Fruit fly (Drosophila melanogaster) whole organism, prepupa: ENCODE results near the gene OdsH.

Experiments
- CG10631 ChIP-seq: fragments of 200-800 bp; sonication (Bioruptor generic); optimal IDR thresholded peaks from 2 replicates; lab custom pipeline; 2016; ENCODE audit warnings: missing biosample characterization, missing genetic modification characterization
- CG10669 ChIP-seq: fragments of 200-800 bp; sonication (Bioruptor generic); optimal IDR thresholded peaks from 3 replicates; lab custom pipeline; 2018; ENCODE audit warnings: missing biosample characterization, mild to moderate bottlenecking, missing genetic modification characterization, moderate library complexity
- CG11902 ChIP-seq: fragments of 200-800 bp; sonication (Bioruptor generic); optimal IDR thresholded peaks from 3 replicates; lab custom pipeline; 2016; ENCODE audit warnings: missing biosample characterization, missing genetic modification characterization
- CG15336 ChIP-seq: fragments of 200-800 bp; sonication (Bioruptor generic); IDR thresholded peaks from 2 replicates; pipeline ENCODE4 v1.3.6; 2022; ENCODE audit warnings: missing biosample characterization, missing genetic modification characterization
- CG1621 ChIP-seq: fragments of 200-800 bp; sonication (Bioruptor generic); optimal IDR thresholded peaks from 3 replicates; lab custom pipeline; 2018; ENCODE audit warnings: missing biosample characterization, mild to moderate bottlenecking, missing genetic modification characterization
- CG3032 ChIP-seq: fragments of 200-800 bp; optimal IDR thresholded peaks from 2 replicates; lab custom pipeline; 2019; ENCODE audit warnings: missing biosample characterization, mild to moderate bottlenecking, missing genetic modification characterization, moderate library complexity
- CG31627 ChIP-seq: fragments of 200-800 bp; sonication (Bioruptor generic); optimal IDR thresholded peaks from 3 replicates; lab custom pipeline; 2016; ENCODE audit warnings: missing biosample characterization, missing genetic modification characterization
- CG32006 ChIP-seq: fragments of 200-800 bp; sonication (Bioruptor generic); optimal IDR thresholded peaks from 3 replicates; lab custom pipeline; 2017; ENCODE audit warnings: missing biosample characterization, mild to moderate bottlenecking, missing genetic modification characterization
- CG34406 ChIP-seq: fragments of 200-800 bp; sonication (Bioruptor generic); optimal IDR thresholded peaks from 3 replicates; lab custom pipeline; 2016; ENCODE audit warnings: missing biosample characterization, missing genetic modification characterization
- CG3919 ChIP-seq: fragments of 200-800 bp; sonication (Bioruptor generic); optimal IDR thresholded peaks from 3 replicates; lab custom pipeline; 2016; ENCODE audit warnings: missing biosample characterization, missing genetic modification characterization
- CG6163 ChIP-seq: fragments of 200-800 bp; sonication (Bioruptor generic); IDR thresholded peaks from 3 replicates; pipeline ENCODE4 v1.3.6; 2022; ENCODE audit warnings: missing biosample characterization, missing genetic modification characterization
- CG6792 ChIP-seq: fragments of 200-800 bp; sonication (Bioruptor generic); optimal IDR thresholded peaks from 3 replicates; lab custom pipeline; 2016; ENCODE audit warnings: missing biosample characterization, missing genetic modification characterization
- CG6808 ChIP-seq: fragments of 200-800 bp; sonication (Bioruptor generic); optimal IDR thresholded peaks from 3 replicates; lab custom pipeline; 2017; ENCODE audit warnings: missing biosample characterization, missing genetic modification characterization, mild to moderate bottlenecking, moderate library complexity, missing genetic modification reagents
- CG6854 ChIP-seq: fragments of 200-800 bp; sonication (Bioruptor generic); optimal IDR thresholded peaks from 2 replicates; lab custom pipeline; 2017; ENCODE audit warnings: missing biosample characterization, mild to moderate bottlenecking, missing genetic modification characterization
- CG7368 ChIP-seq: fragments of 200-800 bp; sonication (Bioruptor generic); optimal IDR thresholded peaks from 3 replicates; lab custom pipeline; 2016; ENCODE audit warnings: missing biosample characterization, missing genetic modification characterization
- CG8119 ChIP-seq: fragments of 200-800 bp; sonication (Bioruptor generic); IDR thresholded peaks from 3 replicates; pipeline ENCODE4 v1.3.6; 2022; ENCODE audit warnings: missing biosample characterization, missing genetic modification characterization
- CG8319 ChIP-seq: fragments of 200-800 bp; sonication (Bioruptor generic); optimal IDR thresholded peaks from 3 replicates; lab custom pipeline; 2016; ENCODE audit warnings: missing biosample characterization, missing genetic modification characterization
- CG9139 ChIP-seq: fragments of 200-800 bp; sonication (Bioruptor generic); optimal IDR thresholded peaks from 3 replicates; lab custom pipeline; 2017; ENCODE audit warnings: missing biosample characterization, mild to moderate bottlenecking, missing genetic modification characterization
- Eip75B ChIP-seq: fragments of 200-800 bp; sonication (Bioruptor generic); optimal IDR thresholded peaks from 3 replicates; lab custom pipeline; 2016; ENCODE audit warnings: missing biosample characterization, missing genetic modification characterization
- Ets21C ChIP-seq: fragments of 200-800 bp; sonication (Bioruptor generic); optimal IDR thresholded peaks from 3 replicates; lab custom pipeline; 2016; ENCODE audit warnings: missing biosample characterization, missing genetic modification characterization
- Ets96B ChIP-seq: fragments of 200-800 bp; optimal IDR thresholded peaks from 2 replicates; lab custom pipeline; 2019; ENCODE audit warnings: missing biosample characterization, mild to moderate bottlenecking, missing genetic modification characterization, moderate library complexity
- Gug ChIP-seq: fragments of 200-800 bp; sonication (Bioruptor generic); IDR thresholded peaks from 2 replicates; pipeline ENCODE4 v1.3.6; 2022; ENCODE audit warnings: missing biosample characterization, missing genetic modification characterization
- Hr38 ChIP-seq: sonication (Bioruptor generic); optimal IDR thresholded peaks from 2 replicates; lab custom pipeline; 2016; ENCODE audit warnings: missing biosample characterization, missing genetic modification characterization
- Hr4 ChIP-seq: fragments of 200-800 bp; sonication (Bioruptor generic); optimal IDR thresholded peaks from 3 replicates; lab custom pipeline; 2016; ENCODE audit warnings: missing biosample characterization, missing genetic modification characterization
- Lpt ChIP-seq: fragments of 200-800 bp; sonication (Bioruptor generic); optimal IDR thresholded peaks from 3 replicates; lab custom pipeline; 2016; ENCODE audit warnings: missing biosample characterization, missing genetic modification characterization
- Met ChIP-seq: fragments of 200-800 bp; sonication (Bioruptor generic); optimal IDR thresholded peaks from 3 replicates; lab custom pipeline; 2016; ENCODE audit warnings: missing biosample characterization, missing genetic modification characterization
- OdsH ChIP-seq: fragments of 200-800 bp; sonication (Bioruptor generic); optimal IDR thresholded peaks from 3 replicates; lab custom pipeline; 2016; ENCODE audit warnings: missing biosample characterization, missing genetic modification characterization
- Sox102F ChIP-seq: fragments of 200-800 bp; sonication (Bioruptor generic); optimal IDR thresholded peaks from 2 replicates; lab custom pipeline; 2016; ENCODE audit warnings: missing biosample characterization, mild to moderate bottlenecking, missing genetic modification characterization
- Sox14 ChIP-seq: fragments of 200-800 bp; sonication (Bioruptor generic); optimal IDR thresholded peaks from 3 replicates; lab custom pipeline; 2016; ENCODE audit warnings: missing biosample characterization, missing genetic modification characterization
- Sox15 ChIP-seq: fragments of 200-800 bp; sonication (Bioruptor generic); optimal IDR thresholded peaks from 3 replicates; lab custom pipeline; 2016; ENCODE audit warnings: missing biosample characterization, missing genetic modification characterization
- achi ChIP-seq: fragments of 200-800 bp; sonication (Bioruptor generic); optimal IDR thresholded peaks from 3 replicates; lab custom pipeline; 2016; ENCODE audit warnings: missing biosample characterization, missing genetic modification characterization
- acj6 ChIP-seq: fragments of 200-800 bp; sonication (Bioruptor generic); optimal IDR thresholded peaks from 3 replicates; lab custom pipeline; 2016; ENCODE audit warnings: missing biosample characterization, missing genetic modification characterization
- cyc ChIP-seq: fragments of 200-800 bp; sonication (Bioruptor generic); optimal IDR thresholded peaks from 3 replicates; lab custom pipeline; 2016; ENCODE audit warnings: missing biosample characterization, missing genetic modification characterization
- dac ChIP-seq: fragments of 200-800 bp; sonication (Bioruptor generic); optimal IDR thresholded peaks from 2 replicates; lab custom pipeline; 2017; ENCODE audit warnings: missing biosample characterization, mild to moderate bottlenecking, missing genetic modification characterization
- dsx ChIP-seq: fragments of 200-800 bp; optimal IDR thresholded peaks from 3 replicates; lab custom pipeline; 2019; ENCODE audit warnings: missing biosample characterization, mild to moderate bottlenecking, missing genetic modification characterization, moderate library complexity; ENCODE audit not compliant: poor library complexity, severe bottlenecking
- eg ChIP-seq: fragments of 200-800 bp; sonication (Bioruptor generic); IDR thresholded peaks from 3 replicates; pipeline ENCODE4 v1.3.6; 2022; ENCODE audit warnings: missing biosample characterization, missing genetic modification characterization
- fd59A ChIP-seq: fragments of 200-800 bp; sonication (Bioruptor generic); optimal IDR thresholded peaks from 2 replicates; lab custom pipeline; 2017; ENCODE audit warnings: missing biosample characterization, mild to moderate bottlenecking, missing genetic modification characterization, missing genetic modification reagents
- fkh ChIP-seq: fragments of 200-800 bp; sonication (Bioruptor generic); optimal IDR thresholded peaks from 3 replicates; lab custom pipeline; 2017; ENCODE audit warnings: missing biosample characterization, mild to moderate bottlenecking, missing genetic modification characterization, moderate library complexity
- net ChIP-seq: fragments of 200-800 bp; sonication (Bioruptor generic); optimal IDR thresholded peaks from 3 replicates; lab custom pipeline; 2016; ENCODE audit warnings: missing biosample characterization, missing genetic modification characterization
- pdm3 ChIP-seq: fragments of 200-800 bp; sonication (Bioruptor generic); optimal IDR thresholded peaks from 3 replicates; lab custom pipeline; 2016; ENCODE audit warnings: missing biosample characterization, missing genetic modification characterization
- spab ChIP-seq: fragments of 200-800 bp; sonication (Bioruptor generic); optimal IDR thresholded peaks from 2 replicates; lab custom pipeline; 2017; ENCODE audit warnings: missing biosample characterization, mild to moderate bottlenecking, missing genetic modification characterization, missing genetic modification reagents
- ss ChIP-seq, 2 experiments: fragments of 200-800 bp; sonication (Bioruptor generic); optimal IDR thresholded peaks; 2 replicates in 1 of 2; 3 replicates in 1 of 2; lab custom pipeline; 2017 to 2018; ENCODE audit warnings: mild to moderate bottlenecking in 2 of 2, missing biosample characterization in 2 of 2, missing genetic modification characterization in 2 of 2, moderate library complexity in 1 of 2
- svp ChIP-seq: fragments of 200-800 bp; sonication (Bioruptor generic); peaks from one replicate; lab custom pipeline; 2016; ENCODE audit warnings: missing biosample characterization, missing genetic modification characterization
- topi ChIP-seq: fragments of 200-800 bp; sonication (Bioruptor generic); optimal IDR thresholded peaks from 3 replicates; lab custom pipeline; 2016; ENCODE audit warnings: missing biosample characterization, missing genetic modification characterization
- vri ChIP-seq: fragments of 200-800 bp; sonication (Bioruptor generic); optimal IDR thresholded peaks from 3 replicates; lab custom pipeline; 2016; ENCODE audit warnings: missing biosample characterization, mild to moderate bottlenecking, missing genetic modification characterization

Gene OdsH

DNA sequence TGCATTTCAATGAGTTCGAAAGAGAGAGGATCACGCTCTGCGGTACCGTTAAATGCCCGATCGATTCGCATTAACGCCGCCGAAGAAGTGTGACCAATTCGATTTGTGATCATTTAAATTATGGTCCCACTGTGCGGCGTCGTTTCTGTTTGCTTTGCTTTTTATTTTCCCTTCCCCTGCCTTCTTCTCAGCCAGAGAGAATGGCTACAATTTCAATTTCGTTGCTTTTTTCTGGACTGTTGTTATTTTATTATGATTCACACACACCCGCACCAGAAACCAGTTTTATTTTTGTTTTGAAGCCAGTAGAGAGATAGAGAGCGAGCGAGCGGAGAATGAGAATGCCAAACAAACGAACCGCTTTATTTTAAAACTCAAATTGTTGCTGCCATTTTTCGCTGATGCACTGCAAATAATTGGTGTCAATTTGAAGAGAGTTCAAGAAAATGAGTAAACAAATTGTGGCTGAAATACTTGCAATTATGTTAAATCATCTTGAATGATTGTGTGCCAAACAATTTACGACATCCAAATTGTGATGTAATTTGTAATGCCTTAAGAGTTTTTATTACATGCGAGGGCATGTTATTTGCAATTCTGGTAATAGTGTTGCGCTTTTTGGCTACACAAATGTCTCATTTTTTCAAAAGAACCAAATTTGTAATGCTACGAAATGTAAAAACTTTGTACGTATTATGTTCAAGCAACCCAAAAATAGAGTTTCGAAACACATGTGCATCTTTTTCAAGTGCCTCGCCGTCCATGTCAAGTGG, 48.0 kb upstream of the OdsH start (continued):
- TF ChIP-seq eg (GFP tag; lab: Robert Waterston, UW): peak; percentile 69; the same call in 2 of the 3 replicates
- peak; percentile 48 for TF ChIP-seq CG11902 (GFP tag; lab: Kevin White, UChicago)
- peak; percentile 70 for TF ChIP-seq Hr4
- TF ChIP-seq ss (GFP tag; optimal IDR thresholded peaks at IDR 0.05; lab: Kevin White, UChicago): peak; percentile 54 to 68
- peak; percentile 75 for TF ChIP-seq acj6 (GFP tag; lab: Kevin White, UChicago)
- TF ChIP-seq Ets21C (GFP tag; lab: Kevin White, UChicago): peak; percentile 32
- peak; percentile 64 for TF ChIP-seq CG6808
- peak; percentile 79 for TF ChIP-seq Eip75B (GFP tag; lab: Kevin White, UChicago)
- peak; percentile 68 for TF ChIP-seq cyc
- TF ChIP-seq Sox102F (GFP tag; lab: Kevin White, UChicago): peak; percentile 37
- peak; percentile 71 for TF ChIP-seq CG6163
- TF ChIP-seq OdsH (GFP tag; lab: Kevin White, UChicago): peak; percentile 70
- peak; percentile 51; the same call in 1 of the 2 replicates for TF ChIP-seq Gug (GFP tag; lab: Robert Waterston, UW)
- peak; percentile 79 for TF ChIP-seq net (GFP tag; lab: Kevin White, UChicago)
- TF ChIP-seq CG32006 (GFP tag; lab: Kevin White, UChicago): peak; percentile 79
- peak; percentile 39 for TF ChIP-seq Sox14 (GFP tag; lab: Kevin White, UChicago)
- TF ChIP-seq pdm3: peak; percentile 77
- peak; percentile 64 for TF ChIP-seq achi (GFP tag; lab: Kevin White, UChicago)
- TF ChIP-seq dac (GFP tag; lab: Kevin White, UChicago): peak; percentile 45
- peak; percentile 52 for TF ChIP-seq CG31627
- TF ChIP-seq Hr38 (GFP tag; lab: Kevin White, UChicago): no peak
- peak; percentile 61 for TF ChIP-seq CG8319 (GFP tag; lab: Kevin White, UChicago)
- TF ChIP-seq svp: peak; percentile 89
- TF ChIP-seq vri (GFP tag; lab: Kevin White, UChicago): peak; percentile 52
- peak; percentile 48 for TF ChIP-seq Sox15
- TF ChIP-seq spab (GFP tag; lab: Kevin White, UChicago): peak; percentile 69
- TF ChIP-seq CG15336 (GFP tag; lab: Robert Waterston, UW): peak; percentile 75
- peak; percentile 66 for TF ChIP-seq CG8119 (GFP tag; lab: Robert Waterston, UW)
- TF ChIP-seq CG6854: peak; percentile 27
- peak; percentile 67 for TF ChIP-seq CG10669
- peak; percentile 50 for TF ChIP-seq CG9139
- peak; percentile 47 for TF ChIP-seq CG1621
- peak; percentile 64 for TF ChIP-seq CG6792 (GFP tag; lab: Kevin White, UChicago)

DNA sequence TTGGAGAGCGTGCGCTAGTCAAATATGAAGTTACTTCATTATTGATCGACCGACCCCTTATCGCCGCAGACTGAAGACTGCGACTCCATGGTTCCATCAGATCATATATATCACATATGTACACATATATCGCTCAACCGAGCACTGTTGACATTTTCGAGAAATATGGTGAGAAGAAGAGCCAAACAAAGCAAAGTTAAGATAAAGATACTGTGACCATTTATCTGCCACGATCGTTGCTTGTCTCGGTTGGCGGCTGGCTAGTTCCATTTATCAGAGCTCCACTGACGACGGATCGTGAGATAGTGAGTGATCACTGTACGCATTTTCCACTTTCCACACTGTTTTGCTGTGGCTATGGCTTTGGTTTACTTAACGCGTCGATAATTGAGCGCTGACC, 47.2 kb upstream of the OdsH start:
- TF ChIP-seq fkh (GFP tag; lab: Kevin White, UChicago): peak; percentile 62
- TF ChIP-seq CG8119 (GFP tag; lab: Robert Waterston, UW): no peak

DNA sequence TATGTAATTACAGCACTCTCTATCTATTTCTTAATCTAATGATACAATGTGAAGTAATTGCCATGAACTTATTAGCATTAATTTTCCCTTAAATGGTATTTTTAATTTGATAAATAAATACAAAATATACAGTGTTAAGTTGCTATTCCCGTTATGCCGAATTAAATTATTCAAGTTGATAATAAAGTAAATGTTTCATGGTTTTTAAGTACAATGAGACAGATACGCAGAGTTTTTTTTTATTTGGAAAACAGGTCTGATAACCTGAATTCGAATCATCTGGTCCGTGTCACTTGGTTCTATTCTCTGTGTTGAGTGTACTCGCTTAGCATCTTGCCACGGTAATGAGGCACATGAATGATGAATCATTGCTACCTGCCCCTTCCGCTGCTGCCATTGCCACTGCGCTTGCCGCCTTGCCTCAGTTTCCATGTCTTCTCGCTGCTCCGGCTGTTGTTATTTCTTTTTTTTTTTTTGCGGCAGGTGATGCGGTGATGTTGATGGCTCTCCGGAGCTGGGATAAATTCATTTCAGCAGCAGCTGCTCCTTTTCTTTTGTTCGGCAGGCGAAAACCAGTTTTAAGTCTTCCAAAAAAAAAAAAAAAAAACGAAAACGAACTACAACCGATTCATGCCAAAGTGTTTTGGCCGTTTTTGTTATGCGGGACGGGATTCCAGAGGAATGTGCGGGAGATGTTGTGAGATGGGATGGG, 44.9 kb upstream of the OdsH start:
- TF ChIP-seq CG31627 (peak; percentile 18), topi (GFP tag; lab: Kevin White, UChicago) (peak; percentile 32), achi (GFP tag; lab: Kevin White, UChicago) (peak; percentile 29), CG34406 (GFP tag; lab: Kevin White, UChicago) (peak; percentile 9), Gug (GFP tag; lab: Robert Waterston, UW) (no peak), dsx (GFP tag; lab: Kevin White, UChicago) (peak; percentile 47), acj6 (GFP tag; lab: Kevin White, UChicago) (peak; percentile 16), CG8119 (GFP tag; lab: Robert Waterston, UW) (peak; percentile 48; the same call in 1 of the 3 replicates), Ets96B (tag; lab: Kevin White, UChicago) (peak; percentile 20), fd59A (GFP tag; lab: Kevin White, UChicago) (peak; percentile 40), ss (GFP tag; optimal IDR thresholded peaks at IDR 0.05; lab: Kevin White, UChicago) (peak; percentile 58 to 62), svp (peak; percentile 78), CG10631 (GFP tag; lab: Kevin White, UChicago) (peak; percentile 50), CG3032 (tag; lab: Kevin White, UChicago) (peak; percentile 39), CG10669 (peak; percentile 29), CG32006 (GFP tag; lab: Kevin White, UChicago) (no peak), Lpt (GFP tag; lab: Kevin White, UChicago) (no peak), Sox102F (GFP tag; lab: Kevin White, UChicago) (peak; percentile 39), CG7368 (no peak), CG11902 (GFP tag; lab: Kevin White, UChicago) (no peak), CG3919 (GFP tag; lab: Kevin White, UChicago) (peak; percentile 28), Met (GFP tag; lab: Kevin White, UChicago) (peak; percentile 36), OdsH (GFP tag; lab: Kevin White, UChicago) (peak; percentile 67)
